Worm (Caenorhabditis elegans): ENCODE data around the gene M05D6.5.

DNA sequence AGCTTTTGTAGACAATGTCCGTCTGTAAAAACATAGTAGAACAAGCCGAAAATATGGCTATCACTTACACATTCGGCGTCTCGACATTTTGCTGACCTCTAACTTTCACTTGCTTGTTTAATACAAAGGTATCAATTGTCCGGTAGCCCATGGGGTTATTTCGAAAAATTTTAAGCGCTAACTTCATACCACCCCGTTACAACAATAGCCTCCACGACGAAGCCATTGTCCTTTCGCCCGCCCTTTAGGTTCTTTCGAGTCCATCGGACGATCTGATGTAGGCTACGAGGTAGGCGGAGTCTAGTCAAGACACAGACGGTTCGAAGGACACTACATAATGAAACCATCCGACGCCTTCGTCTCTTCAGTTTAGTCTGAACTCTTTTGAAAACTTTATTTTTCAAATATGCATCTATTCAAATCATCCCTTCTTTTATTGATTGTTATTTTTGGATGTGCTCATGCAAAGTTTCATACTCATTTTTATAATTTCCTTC is 43.2 kb downstream of the M05D6.5 start, which contains the start of gene lips-10:
- peak; percentile 82 for TF ChIP-seq blmp-1 (tag; optimal IDR thresholded peaks at IDR 0.05; ENCODE audit: insufficient read depth)
- TF ChIP-seq lin-11 (tag; optimal IDR thresholded peaks at IDR 0.05) = no peak
- TF ChIP-seq nhr-77 (tag; optimal IDR thresholded peaks at IDR 0.05) = no peak
- TF ChIP-seq egl-27 (tag; optimal IDR thresholded peaks at IDR 0.05) = no peak
- TF ChIP-seq zag-1 (tag; optimal IDR thresholded peaks at IDR 0.05) = no peak
- TF ChIP-seq mdl-1 (tag; optimal IDR thresholded peaks at IDR 0.05) = no peak
- TF ChIP-seq mbf-1 (tag; optimal IDR thresholded peaks at IDR 0.05) = no peak
- TF ChIP-seq ZK546.5 (tag; optimal IDR thresholded peaks at IDR 0.05) = no peak
- no peak for TF ChIP-seq elt-1 (tag; optimal IDR thresholded peaks at IDR 0.05)
- no peak for TF ChIP-seq unc-39 (tag; optimal IDR thresholded peaks at IDR 0.05)

Data from whole organism, L2 larva.